Worm (Caenorhabditis elegans) whole organism, L4/young adult: Measurements from ENCODE around the gene ltah-1.2.

Source experiments
- dao-5 ChIP-seq: sonication (generic microtip); optimal IDR thresholded peaks from 2 replicates; lab custom pipeline; 2016; ENCODE audit warnings: missing genotype, missing genetic modification characterization, moderate library complexity, missing compliant biosample characterization
- him-1 ChIP-seq: sonication (generic microtip); optimal IDR thresholded peaks from 2 replicates; lab custom pipeline; 2016; ENCODE audit warnings: missing genotype, missing genetic modification reagents, missing genetic modification characterization, missing compliant biosample characterization

DNA sequence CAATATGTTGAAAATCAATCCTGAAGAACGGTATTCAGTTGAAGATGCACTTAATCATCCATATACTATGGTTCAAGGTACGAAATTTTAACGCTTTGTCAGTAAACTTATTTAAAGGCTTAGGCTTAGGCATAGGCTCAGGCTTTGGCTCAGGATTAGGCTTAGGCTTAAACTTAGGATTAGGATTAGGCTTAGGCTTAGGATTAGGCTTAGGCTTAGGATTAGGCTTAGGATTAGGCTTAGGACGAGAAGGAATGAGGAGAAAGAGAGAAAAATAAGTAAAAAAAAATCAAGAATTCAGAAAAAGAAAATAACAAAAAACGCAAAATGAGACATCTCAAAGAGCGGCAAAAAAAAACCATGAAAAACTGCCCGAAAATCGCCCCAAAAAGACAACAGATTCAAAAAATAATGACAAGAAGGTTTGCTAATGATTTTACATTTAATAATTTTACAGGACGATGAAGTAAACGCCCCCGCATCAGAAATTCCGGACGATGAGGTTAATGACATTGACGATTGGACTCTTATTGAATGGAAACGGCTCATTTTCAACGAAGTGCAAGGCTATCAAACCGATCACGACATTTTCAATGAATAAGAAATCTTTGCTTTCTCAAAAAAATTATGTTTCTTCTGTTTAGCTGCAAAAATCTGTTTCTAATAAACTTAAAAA lies 4.2 kb downstream of the ltah-1.2 start:
- no peak for TF ChIP-seq him-1 (tag; lab: Kevin White, UChicago)
- no peak for TF ChIP-seq dao-5 (tag; lab: Kevin White, UChicago)
